Worm (Caenorhabditis elegans) whole organism, L4 larva: ENCODE measurements around the gene cyk-4.

Source experiments
- T26A8.4 ChIP-seq: fragments of 200-800 bp; sonication (Bioruptor generic); IDR thresholded peaks from 2 replicates; pipeline ENCODE4 v1.3.6; 2022; ENCODE audit warnings: missing genetic modification characterization, missing compliant biosample characterization
- ceh-82 ChIP-seq: sonication (generic microtip); optimal IDR thresholded peaks from 2 replicates; lab custom pipeline; 2017; ENCODE audit warnings: missing biosample characterization, missing genetic modification characterization
- dpl-1 ChIP-seq: fragments of 150-350 bp; optimal IDR thresholded peaks from 2 replicates; lab custom pipeline; 2014; ENCODE audit warnings: missing biosample characterization, missing genetic modification reagents, missing genetic modification characterization
- fos-1 ChIP-seq: fragments of 150-350 bp; optimal IDR thresholded peaks from 2 replicates; lab custom pipeline; 2014; ENCODE audit warnings: missing biosample characterization, missing genetic modification characterization
- nhr-10 ChIP-seq: fragments of 150-350 bp; optimal IDR thresholded peaks from 2 replicates; lab custom pipeline; 2014; ENCODE audit warnings: missing biosample characterization, missing genetic modification characterization
- nhr-237 ChIP-seq: sonication (generic microtip); optimal IDR thresholded peaks from 2 replicates; lab custom pipeline; 2017; ENCODE audit warnings: missing biosample characterization, missing genetic modification characterization
- nhr-77 ChIP-seq: fragments of 150-350 bp; optimal IDR thresholded peaks from 2 replicates; lab custom pipeline; 2014; ENCODE audit warnings: missing biosample characterization, missing genetic modification characterization
- snpc-4 ChIP-seq: fragments of 150-350 bp; optimal IDR thresholded peaks from 2 replicates; lab custom pipeline; 2014; ENCODE audit warnings: missing biosample characterization, missing genetic modification characterization
- zip-2 ChIP-seq: fragments of 150-350 bp; optimal IDR thresholded peaks from 2 replicates; lab custom pipeline; 2014; ENCODE audit warnings: missing biosample characterization, missing genetic modification characterization
- ztf-11 ChIP-seq: fragments of 150-350 bp; optimal IDR thresholded peaks from 2 replicates; lab custom pipeline; 2014; ENCODE audit warnings: missing biosample characterization, missing genetic modification characterization

ce11 chrIII:13721944-13722343, 49.1 kb downstream of the cyk-4 start:
- TF ChIP-seq zip-2 (tag; lab: Kevin White, UChicago) (no peak), nhr-77 (tag; lab: Kevin White, UChicago) (no peak), ztf-11 (tag; lab: Kevin White, UChicago) (no peak), nhr-10 (tag; lab: Kevin White, UChicago) (no peak), nhr-237 (tag; lab: Kevin White, UChicago) (no peak), T26A8.4 (GFP tag; lab: Robert Waterston, UW) (no peak), fos-1 (no peak), ceh-82 (tag; lab: Kevin White, UChicago) (no peak), dpl-1 (GFP tag; lab: Kevin White, UChicago) (no peak), snpc-4 (tag; lab: Kevin White, UChicago) (no peak)
